Fruit fly (Drosophila melanogaster) whole organism, embryonic: Measurements from ENCODE around the gene Mdh1.
A peak's percentile ranks its signal among the peaks of the same experiment; 100 is the strongest.

Source experiments
- Antp ChIP-seq: fragments of 200-800 bp; sonication (Bioruptor generic); optimal IDR thresholded peaks from 3 replicates; lab custom pipeline; 2016; ENCODE audit warnings: missing biosample characterization, missing genetic modification characterization
- Bteb2 ChIP-seq: fragments of 200-800 bp; sonication (Bioruptor generic); optimal IDR thresholded peaks from 2 replicates; lab custom pipeline; 2016; ENCODE audit warnings: missing biosample characterization, missing genetic modification characterization
- CG10565 ChIP-seq: fragments of 200-800 bp; sonication (Bioruptor generic); optimal IDR thresholded peaks from 3 replicates; lab custom pipeline; 2016; ENCODE audit warnings: missing biosample characterization, mild to moderate bottlenecking, missing genetic modification characterization
- CG11093 ChIP-seq: fragments of 200-800 bp; sonication (Bioruptor generic); IDR thresholded peaks from 3 replicates; pipeline ENCODE4 v1.3.6; 2022; ENCODE audit warnings: missing biosample characterization, missing genetic modification characterization
- CG12104 ChIP-seq: fragments of 200-800 bp; sonication (Bioruptor generic); optimal IDR thresholded peaks from 3 replicates; lab custom pipeline; 2016; ENCODE audit warnings: missing biosample characterization, missing genetic modification characterization
- CG14014 ChIP-seq: fragments of 200-800 bp; sonication (Bioruptor generic); IDR thresholded peaks from 2 replicates; pipeline ENCODE4 v1.3.6; 2022; ENCODE audit warnings: missing biosample characterization, missing genetic modification characterization
- CG14860 ChIP-seq: fragments of 200-800 bp; sonication (Bioruptor generic); IDR thresholded peaks from 3 replicates; pipeline ENCODE4 v1.3.6; 2022; ENCODE audit warnings: missing biosample characterization, missing genetic modification characterization; ENCODE audit not compliant: partially characterized antibody
- CG16863 ChIP-seq: fragments of 200-800 bp; sonication (Bioruptor generic); optimal IDR thresholded peaks from 3 replicates; lab custom pipeline; 2016; ENCODE audit warnings: missing biosample characterization, missing genetic modification characterization
- CG17802 ChIP-seq: fragments of 200-800 bp; sonication (Bioruptor generic); optimal IDR thresholded peaks from 2 replicates; lab custom pipeline; 2018; ENCODE audit warnings: missing biosample characterization, mild to moderate bottlenecking, missing genetic modification characterization, moderate library complexity
- CG2199 ChIP-seq: fragments of 200-800 bp; sonication (Bioruptor generic); IDR thresholded peaks from 3 replicates; pipeline ENCODE4 v1.3.6; 2022; ENCODE audit warnings: missing biosample characterization, missing genetic modification characterization
- CG31365 ChIP-seq: fragments of 200-800 bp; sonication (Bioruptor generic); optimal IDR thresholded peaks from 2 replicates; lab custom pipeline; 2018; ENCODE audit warnings: missing biosample characterization, mild to moderate bottlenecking, missing genetic modification characterization
- CG32767 ChIP-seq: fragments of 200-800 bp; sonication (Bioruptor generic); IDR thresholded peaks from 2 replicates; pipeline ENCODE4 v1.3.6; 2022; ENCODE audit warnings: missing biosample characterization, missing genetic modification characterization
- CG33557 ChIP-seq: fragments of 200-800 bp; sonication (Bioruptor generic); optimal IDR thresholded peaks from 2 replicates; lab custom pipeline; 2019; ENCODE audit warnings: missing biosample characterization, mild to moderate bottlenecking, missing genetic modification characterization, moderate library complexity
- CG34224 ChIP-seq: fragments of 200-800 bp; sonication (Bioruptor generic); IDR thresholded peaks from 3 replicates; pipeline ENCODE4 v1.3.6; 2022; ENCODE audit warnings: missing biosample characterization, missing genetic modification characterization; ENCODE audit not compliant: partially characterized antibody
- CG4360 ChIP-seq: fragments of 200-800 bp; sonication (Bioruptor generic); IDR thresholded peaks from 2 replicates; pipeline ENCODE4 v1.3.6; 2022; ENCODE audit warnings: missing biosample characterization, missing genetic modification characterization
- CG4730 ChIP-seq: fragments of 200-800 bp; sonication (Bioruptor generic); IDR thresholded peaks from 2 replicates; pipeline ENCODE4 v1.3.6; 2022; ENCODE audit warnings: missing biosample characterization, missing genetic modification characterization
- CG6765 ChIP-seq: fragments of 200-800 bp; sonication (Bioruptor generic); optimal IDR thresholded peaks from 3 replicates; lab custom pipeline; 2017; ENCODE audit warnings: missing biosample characterization, mild to moderate bottlenecking, missing genetic modification characterization
- CG8388 ChIP-seq: fragments of 200-800 bp; sonication (Bioruptor generic); optimal IDR thresholded peaks from 2 replicates; lab custom pipeline; 2019; ENCODE audit warnings: missing biosample characterization, mild to moderate bottlenecking, missing genetic modification characterization, moderate library complexity
- CG8478 ChIP-seq: fragments of >200 bp; optimal IDR thresholded peaks from 2 replicates; lab custom pipeline; 2018
- CG8765 ChIP-seq: fragments of 200-800 bp; sonication (Bioruptor generic); IDR thresholded peaks from 2 replicates; pipeline ENCODE4 v1.3.6; 2022; ENCODE audit warnings: missing biosample characterization, missing genetic modification characterization
- Dip3 ChIP-seq: fragments of 200-800 bp; sonication (Bioruptor generic); optimal IDR thresholded peaks from 3 replicates; lab custom pipeline; 2016; ENCODE audit warnings: missing biosample characterization, missing genetic modification characterization
- Dll ChIP-seq: fragments of 200-800 bp; sonication (Bioruptor generic); IDR thresholded peaks from 4 replicates; pipeline ENCODE4 v1.3.6; 2022; ENCODE audit warnings: missing biosample characterization, missing genetic modification characterization; ENCODE audit not compliant: partially characterized antibody
- Dref ChIP-seq: fragments of 200-800 bp; sonication (Bioruptor generic); IDR thresholded peaks from 2 replicates; pipeline ENCODE4 v1.3.6; 2022; ENCODE audit warnings: missing biosample characterization, missing genetic modification characterization
- ERR ChIP-seq: fragments of 200-800 bp; sonication (Bioruptor generic); optimal IDR thresholded peaks from 2 replicates; lab custom pipeline; 2016; ENCODE audit warnings: missing biosample characterization, missing genetic modification characterization
- Eip74EF ChIP-seq, 2 experiments: fragments of 200-800 bp in 1 of 2; fragments of >200 bp in 1 of 2; sonication (Bioruptor generic) in 1 of 2; optimal IDR thresholded peaks; 2 replicates each; lab custom pipeline; 2017 to 2019; ENCODE audit warnings: missing biosample characterization in 2 of 2, missing genetic modification characterization in 2 of 2, mild to moderate bottlenecking in 1 of 2, moderate library complexity in 1 of 2
- Elba2 ChIP-seq: fragments of 200-800 bp; sonication (Bioruptor generic); optimal IDR thresholded peaks from 3 replicates; lab custom pipeline; 2016; ENCODE audit warnings: missing biosample characterization, missing genetic modification characterization
- Lim3 ChIP-seq: fragments of 200-800 bp; sonication (Bioruptor generic); IDR thresholded peaks from 2 replicates; pipeline ENCODE4 v1.3.6; 2022; ENCODE audit warnings: missing biosample characterization, missing genetic modification characterization
- Sin3A ChIP-seq: fragments of >200 bp; optimal IDR thresholded peaks from 2 replicates; lab custom pipeline; 2018
- Taf1 ChIP-seq: fragments of 200-800 bp; sonication (Bioruptor generic); IDR thresholded peaks from 2 replicates; pipeline ENCODE4 v1.3.6; 2022; ENCODE audit warnings: missing biosample characterization, missing genetic modification characterization
- ac ChIP-seq: fragments of 200-800 bp; sonication (Bioruptor generic); optimal IDR thresholded peaks from 3 replicates; lab custom pipeline; 2017; ENCODE audit warnings: missing biosample characterization, mild to moderate bottlenecking, missing genetic modification characterization
- bab2 ChIP-seq: fragments of 200-800 bp; sonication (Bioruptor generic); optimal IDR thresholded peaks from 2 replicates; lab custom pipeline; 2016; ENCODE audit warnings: missing biosample characterization, missing genetic modification characterization
- bcd ChIP-seq: fragments of 200-800 bp; sonication (Bioruptor generic); optimal IDR thresholded peaks from 2 replicates; lab custom pipeline; 2017; ENCODE audit warnings: missing biosample characterization, mild to moderate bottlenecking, missing genetic modification characterization
- chm ChIP-seq: fragments of 200-800 bp; sonication (Bioruptor generic); IDR thresholded peaks from 2 replicates; pipeline ENCODE4 v1.3.6; 2022; ENCODE audit warnings: missing biosample characterization, missing genetic modification characterization
- dati ChIP-seq: fragments of 200-800 bp; sonication (Bioruptor generic); IDR thresholded peaks from 2 replicates; pipeline ENCODE4 v1.3.6; 2022; ENCODE audit warnings: missing biosample characterization, missing genetic modification characterization
- dmrt11E ChIP-seq: fragments of 200-800 bp; sonication (Bioruptor generic); optimal IDR thresholded peaks from 3 replicates; lab custom pipeline; 2018; ENCODE audit warnings: missing biosample characterization, mild to moderate bottlenecking, missing genetic modification characterization, moderate library complexity
- fru ChIP-seq: fragments of >200 bp; optimal IDR thresholded peaks from 2 replicates; lab custom pipeline; 2017
- hb ChIP-seq: fragments of 200-800 bp; sonication (Bioruptor generic); IDR thresholded peaks from 3 replicates; pipeline ENCODE4 v1.3.6; 2022; ENCODE audit warnings: missing biosample characterization, missing genetic modification characterization; ENCODE audit not compliant: partially characterized antibody
- ind ChIP-seq: fragments of 200-800 bp; sonication (Bioruptor generic); optimal IDR thresholded peaks from 3 replicates; lab custom pipeline; 2016; ENCODE audit warnings: missing biosample characterization, missing genetic modification characterization
- jumu ChIP-seq: fragments of 200-800 bp; sonication (Bioruptor generic); optimal IDR thresholded peaks from 3 replicates; lab custom pipeline; 2016; ENCODE audit warnings: missing biosample characterization, missing genetic modification characterization
- ken ChIP-seq: fragments of 200-800 bp; sonication (Bioruptor generic); IDR thresholded peaks from 3 replicates; pipeline ENCODE4 v1.3.6; 2022; ENCODE audit warnings: missing biosample characterization, missing genetic modification characterization
- knrl ChIP-seq: fragments of 200-800 bp; sonication (Bioruptor generic); IDR thresholded peaks from 3 replicates; pipeline ENCODE4 v1.3.6; 2022; ENCODE audit warnings: missing biosample characterization, missing genetic modification characterization; ENCODE audit not compliant: partially characterized antibody
- lbe ChIP-seq: fragments of 200-800 bp; sonication (Bioruptor generic); optimal IDR thresholded peaks from 2 replicates; lab custom pipeline; 2016; ENCODE audit warnings: missing biosample characterization, mild to moderate bottlenecking, missing genetic modification characterization
- nerfin-1 ChIP-seq: fragments of 200-800 bp; sonication (Bioruptor generic); optimal IDR thresholded peaks from 3 replicates; lab custom pipeline; 2019; ENCODE audit warnings: missing biosample characterization, mild to moderate bottlenecking, missing genetic modification characterization, moderate library complexity
- onecut ChIP-seq: fragments of 200-800 bp; sonication (Bioruptor generic); IDR thresholded peaks from 2 replicates; pipeline ENCODE4 v1.3.6; 2022; ENCODE audit warnings: missing biosample characterization, missing genetic modification characterization
- pho ChIP-seq: fragments of 200-800 bp; sonication (Bioruptor generic); optimal IDR thresholded peaks from 2 replicates; lab custom pipeline; 2016; ENCODE audit warnings: missing biosample characterization, missing genetic modification characterization
- row ChIP-seq: fragments of 200-800 bp; sonication (Bioruptor generic); IDR thresholded peaks from 3 replicates; pipeline ENCODE4 v1.3.6; 2022; ENCODE audit warnings: missing biosample characterization, missing genetic modification characterization
- scrt ChIP-seq: fragments of 200-800 bp; sonication (Bioruptor generic); optimal IDR thresholded peaks from 2 replicates; lab custom pipeline; 2018; ENCODE audit warnings: missing biosample characterization, mild to moderate bottlenecking, missing genetic modification characterization, moderate library complexity
- sd ChIP-seq: fragments of 200-800 bp; sonication (Bioruptor generic); optimal IDR thresholded peaks from 3 replicates; lab custom pipeline; 2018; ENCODE audit warnings: missing biosample characterization, mild to moderate bottlenecking, missing genetic modification characterization, moderate library complexity
- sr ChIP-seq: fragments of 200-800 bp; sonication (Bioruptor generic); IDR thresholded peaks from 3 replicates; pipeline ENCODE4 v1.3.6; 2022; ENCODE audit warnings: missing biosample characterization, missing genetic modification characterization
- stc ChIP-seq: fragments of 200-800 bp; sonication (Bioruptor generic); IDR thresholded peaks from 2 replicates; pipeline ENCODE4 v1.3.6; 2022; ENCODE audit warnings: missing biosample characterization, missing genetic modification characterization
- tll ChIP-seq, 2 experiments: fragments of 200-800 bp in 1 of 2; fragments of >200 bp in 1 of 2; sonication (Bioruptor generic) in 1 of 2; optimal IDR thresholded peaks; 2 replicates each; lab custom pipeline; 2017 to 2019; ENCODE audit warnings: missing biosample characterization in 2 of 2, missing genetic modification characterization in 2 of 2, mild to moderate bottlenecking in 1 of 2, moderate library complexity in 1 of 2

Gene Mdh1

DNA sequence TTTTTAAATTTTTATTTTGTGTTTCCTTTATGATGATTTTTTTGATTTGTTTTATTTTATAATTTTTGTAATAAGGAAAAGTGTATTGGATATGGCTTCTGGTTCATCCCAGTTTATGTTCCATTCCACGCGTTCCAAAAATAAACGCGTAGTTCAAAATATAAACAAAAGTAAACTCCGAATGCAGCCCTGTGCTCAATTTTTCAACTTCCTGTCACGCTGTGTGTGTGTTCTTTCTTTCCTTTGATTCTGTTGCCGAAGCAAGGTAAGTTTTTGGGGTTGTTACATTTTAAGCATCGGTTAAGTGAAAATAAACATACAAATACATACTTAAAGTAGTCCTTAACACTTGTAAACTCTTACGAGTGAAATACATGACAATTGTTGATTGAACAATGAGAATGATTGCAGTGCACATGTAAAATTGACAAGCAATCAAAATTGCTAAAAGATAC is 12.0 kb upstream of the Mdh1 start, which contains the start of the genes Ip259 and RpS27A:
Gene Ip259, plus strand, starts transcription at position 231 of the 455 bp plus-strand sequence.
Gene RpS27A, plus strand, starts transcription at position 231 of the 455 bp plus-strand sequence.
- no peak for TF ChIP-seq Elba2
- TF ChIP-seq CG32767 (GFP tag; lab: Robert Waterston, UW), result peak; percentile 61; the same call in 1 of the 2 replicates
- TF ChIP-seq Dll (GFP tag; lab: Robert Waterston, UW), result no peak
- TF ChIP-seq CG14014 (GFP tag; lab: Robert Waterston, UW), result peak; percentile 65; the same call in 1 of the 2 replicates
- no peak for TF ChIP-seq Sin3A (lab: Kevin White, UChicago)
- peak; percentile 89 for TF ChIP-seq bcd (GFP tag; lab: Kevin White, UChicago)
- no peak for TF ChIP-seq CG11093 (GFP tag; lab: Robert Waterston, UW)
- no peak for TF ChIP-seq CG8478
- TF ChIP-seq ind (GFP tag; lab: Kevin White, UChicago), result no peak
- TF ChIP-seq Bteb2, result peak; percentile 55
- no peak for TF ChIP-seq sd (tag; lab: Kevin White, UChicago)
- peak; percentile 62 for TF ChIP-seq ac (GFP tag; lab: Kevin White, UChicago)
- peak; percentile 85 for TF ChIP-seq CG12104
- no peak for TF ChIP-seq Lim3 (GFP tag; lab: Robert Waterston, UW)
- TF ChIP-seq jumu (GFP tag; lab: Kevin White, UChicago), result no peak
- peak; percentile 57 for TF ChIP-seq Dref (GFP tag; lab: Robert Waterston, UW)
- peak; percentile 81 for TF ChIP-seq row (GFP tag; lab: Robert Waterston, UW)
- peak; percentile 42 for TF ChIP-seq CG31365 (tag; lab: Kevin White, UChicago)
- 0 out of 2 replicates have a peak, but pooled peaks have one; percentile 48 for TF ChIP-seq CG8765 (GFP tag; lab: Robert Waterston, UW)
- TF ChIP-seq hb (GFP tag; lab: Robert Waterston, UW), result no peak
- no peak for TF ChIP-seq CG10565
- TF ChIP-seq stc, result peak; percentile 75
- TF ChIP-seq CG17802, result peak; percentile 96
- peak; percentile 75 for TF ChIP-seq onecut
- TF ChIP-seq CG6765 (GFP tag; lab: Kevin White, UChicago), result peak; percentile 86
- TF ChIP-seq dmrt11E (tag; lab: Kevin White, UChicago), result peak; percentile 71
- TF ChIP-seq lbe (GFP tag; lab: Kevin White, UChicago), result peak; percentile 61
- peak; percentile 74 for TF ChIP-seq scrt (GFP tag; lab: Kevin White, UChicago)
- peak; percentile 86; the same call in 1 of the 2 replicates for TF ChIP-seq chm (GFP tag; lab: Robert Waterston, UW)
- peak; percentile 47 for TF ChIP-seq CG16863 (GFP tag; lab: Kevin White, UChicago)
- TF ChIP-seq dati (GFP tag; lab: Robert Waterston, UW), result peak; percentile 58
- TF ChIP-seq bab2 (GFP tag; lab: Kevin White, UChicago), result peak; percentile 1
- no peak for TF ChIP-seq CG14860 (GFP tag; lab: Robert Waterston, UW)
- TF ChIP-seq Antp (GFP tag; lab: Kevin White, UChicago), result peak; percentile 61
- TF ChIP-seq CG8388 (GFP tag; lab: Kevin White, UChicago), result peak; percentile 53
- peak; percentile 69 for TF ChIP-seq CG33557 (GFP tag; lab: Kevin White, UChicago)
- no peak; the same call in 2 of the 3 replicates for TF ChIP-seq CG34224
- TF ChIP-seq ERR (GFP tag; lab: Kevin White, UChicago), result no peak
- no peak for TF ChIP-seq CG2199 (GFP tag; lab: Robert Waterston, UW)
- peak; percentile 68 for TF ChIP-seq Dip3 (GFP tag; lab: Kevin White, UChicago)
- TF ChIP-seq Eip74EF (GFP tag; optimal IDR thresholded peaks at IDR 0.05; lab: Kevin White, UChicago), result peak in 1 of 2 experiments; percentile 64
- TF ChIP-seq CG4730 (GFP tag; lab: Robert Waterston, UW), result peak; percentile 35; the same call in 1 of the 2 replicates
- TF ChIP-seq sr (GFP tag; lab: Robert Waterston, UW), result no peak; the same call in 1 of the 3 replicates
- TF ChIP-seq knrl (GFP tag; lab: Robert Waterston, UW), result no peak; the same call in 2 of the 3 replicates
- TF ChIP-seq fru (lab: Kevin White, UChicago), result no peak
- no peak for TF ChIP-seq Taf1 (GFP tag; lab: Robert Waterston, UW)
- 0 out of 2 replicates have a peak, but pooled peaks have one; percentile 40 for TF ChIP-seq CG4360 (GFP tag; lab: Robert Waterston, UW)
- peak; percentile 77 for TF ChIP-seq ken (GFP tag; lab: Robert Waterston, UW)
- TF ChIP-seq pho (GFP tag; lab: Kevin White, UChicago), result peak; percentile 50
- peak; percentile 59 for TF ChIP-seq nerfin-1
- TF ChIP-seq tll (GFP tag; optimal IDR thresholded peaks at IDR 0.05; lab: Kevin White, UChicago), result no peak
